Fruit fly (Drosophila melanogaster) whole organism, embryonic: ENCODE results near the gene Edg91.

Source experiments
- Aef1 ChIP-seq: fragments of 200-800 bp; sonication (Bioruptor generic); IDR thresholded peaks from 3 replicates; pipeline ENCODE4 v1.3.6; 2022; ENCODE audit warnings: missing biosample characterization, missing genetic modification characterization
- CG13624 ChIP-seq: fragments of 200-800 bp; sonication (Bioruptor generic); optimal IDR thresholded peaks from 2 replicates; lab custom pipeline; 2016; ENCODE audit warnings: missing biosample characterization, missing genetic modification characterization
- CG31388 ChIP-seq: fragments of 200-800 bp; sonication (Bioruptor generic); optimal IDR thresholded peaks from 2 replicates; lab custom pipeline; 2016; ENCODE audit warnings: missing biosample characterization, missing genetic modification characterization
- CG9797 ChIP-seq: fragments of 200-800 bp; sonication (Bioruptor generic); optimal IDR thresholded peaks from 3 replicates; lab custom pipeline; 2018; ENCODE audit warnings: missing biosample characterization, mild to moderate bottlenecking, missing genetic modification characterization
- Dfd ChIP-seq, 2 experiments: fragments of >200 bp; optimal IDR thresholded peaks; 2 replicates each; lab custom pipeline; 2017; ENCODE audit warnings: missing biosample characterization in 2 of 2, missing genetic modification characterization in 2 of 2
- MESR4 ChIP-seq: fragments of 200-800 bp; sonication (Bioruptor generic); optimal IDR thresholded peaks from 2 replicates; lab custom pipeline; 2018; ENCODE audit warnings: missing biosample characterization, mild to moderate bottlenecking, missing genetic modification characterization, moderate library complexity
- Sox102F ChIP-seq: fragments of 200-800 bp; sonication (Bioruptor generic); optimal IDR thresholded peaks from 2 replicates; lab custom pipeline; 2018; ENCODE audit warnings: missing biosample characterization, mild to moderate bottlenecking, missing genetic modification characterization, moderate library complexity
- btn ChIP-seq: fragments of 200-800 bp; sonication (Bioruptor generic); optimal IDR thresholded peaks from 2 replicates; lab custom pipeline; 2016; ENCODE audit warnings: missing biosample characterization, missing genetic modification characterization
- gcm ChIP-seq: fragments of 200-800 bp; sonication (Bioruptor generic); optimal IDR thresholded peaks from 2 replicates; lab custom pipeline; 2019; ENCODE audit warnings: missing biosample characterization, mild to moderate bottlenecking, missing genetic modification characterization, moderate library complexity

dm6 chr3R:17645239-17645638, 33.9 kb upstream of the Edg91 start:
- TF ChIP-seq CG31388 (GFP tag; lab: Kevin White, UChicago) (no peak), Dfd (GFP tag; optimal IDR thresholded peaks at IDR 0.05; lab: Kevin White, UChicago) (no peak), Sox102F (no peak), MESR4 (GFP tag; lab: Kevin White, UChicago) (no peak), CG9797 (GFP tag; lab: Kevin White, UChicago) (no peak), CG13624 (no peak), Aef1 (no peak), gcm (GFP tag; lab: Kevin White, UChicago) (no peak), btn (GFP tag; lab: Kevin White, UChicago) (no peak)
